Fruit fly (Drosophila melanogaster) Kc167 (cell line): ENCODE data around the gene CG6293.
"Not testable (repeated sequence)": the region's sequence is repeated elsewhere in the genome, so short reads cannot be mapped to it uniquely, and the experiment has no call there.

ENCODE experiments used
- Myc ChIP-seq: fragments of >200 bp; optimal IDR thresholded peaks from 2 replicates; lab custom pipeline; 2017; ENCODE audit warnings: missing external identifiers
- h ChIP-seq: fragments of >200 bp; optimal IDR thresholded peaks from 3 replicates; lab custom pipeline; 2018; ENCODE audit warnings: missing external identifiers
- psq ChIP-seq: fragments of >200 bp; optimal IDR thresholded peaks from 2 replicates; lab custom pipeline; 2017; ENCODE audit warnings: missing external identifiers
- ttk ChIP-seq: sonication (Bioruptor generic); optimal IDR thresholded peaks from 2 replicates; lab custom pipeline; 2017; ENCODE audit warnings: missing external identifiers

dm6 chr3R:10338042-10338441, 26.6 kb upstream of the CG6293 start, which contains the start of gene CG12592:
- TF ChIP-seq ttk, h, Myc, psq (lab: Kevin White, UChicago): not testable (repeated sequence)
